Worm (Caenorhabditis elegans): ENCODE results near the gene Y41G9A.10.

The Y41G9A.10 gene

DNA sequence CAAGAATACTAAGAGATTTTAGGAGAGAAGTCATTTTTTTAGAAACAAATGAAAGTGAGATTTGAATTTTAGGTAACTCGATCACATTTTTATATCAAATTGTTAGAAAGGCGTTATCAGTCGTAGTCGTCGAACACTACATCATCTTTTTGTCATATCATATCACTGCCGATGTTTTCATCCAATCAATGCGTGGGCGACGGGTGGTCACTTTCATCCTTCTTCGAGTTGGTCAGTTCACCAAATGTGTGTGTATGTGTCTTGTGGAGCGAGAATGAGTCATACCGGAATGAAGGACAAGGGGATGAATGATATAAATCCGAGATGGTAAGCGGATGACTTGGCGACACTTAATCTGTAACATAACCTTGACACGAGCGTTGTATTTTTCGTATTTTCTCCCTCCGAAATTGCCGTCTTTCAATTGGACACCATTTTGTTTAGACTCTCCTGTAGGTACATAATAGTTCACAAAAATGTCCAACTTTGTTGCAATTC is at the start of gene Y41G9A.10, which contains the start of gene Y41G9A.5:
Gene Y41G9A.10, minus strand, starts transcription at position 51 of the 498 bp plus-strand sequence.
Gene Y41G9A.5, plus strand, starts transcription at position 160 of the 498 bp plus-strand sequence.
- peak; percentile 30 for TF ChIP-seq nhr-28 (tag; optimal IDR thresholded peaks at IDR 0.05)
- TF ChIP-seq aha-1 (tag), result peak; percentile 93
- TF ChIP-seq hlh-30 (tag; optimal IDR thresholded peaks at IDR 0.05; ENCODE audit: insufficient read depth), result peak; percentile 48
- TF ChIP-seq nhr-102 (tag; optimal IDR thresholded peaks at IDR 0.05), result no peak
- no peak for TF ChIP-seq ztf-7 (tag; optimal IDR thresholded peaks at IDR 0.05)
- TF ChIP-seq unc-62 (GFP tag; optimal IDR thresholded peaks at IDR 0.05 in 1 of 2), result peak in 1 of 2 experiments; percentile 62
- no peak for TF ChIP-seq unc-62 (tag; optimal IDR thresholded peaks at IDR 0.05)
- peak; percentile 41 for TF ChIP-seq mxl-3 (GFP tag; optimal IDR thresholded peaks at IDR 0.05)

DNA sequence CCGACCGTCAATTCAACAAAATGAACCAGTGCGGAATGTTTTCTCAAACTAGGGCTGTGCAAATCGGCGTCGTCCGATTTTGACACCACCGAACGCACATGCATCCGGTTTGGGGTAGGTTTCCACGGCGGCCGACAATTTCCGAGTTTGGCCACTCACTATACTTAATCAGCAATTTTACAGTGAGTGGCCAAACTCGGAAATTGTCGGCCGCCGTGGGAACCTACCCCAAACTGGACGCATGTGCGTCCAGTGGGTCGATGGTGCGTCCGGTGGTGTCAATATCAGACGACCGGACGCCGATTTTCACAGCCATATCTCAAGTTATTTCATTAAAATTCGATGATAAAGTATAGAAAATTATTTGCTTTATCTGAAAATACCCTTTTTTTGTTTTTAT is 43.8 kb upstream of the Y41G9A.10 start:
- TF ChIP-seq dpl-1 (GFP tag; optimal IDR thresholded peaks at IDR 0.05) (no peak), skn-1 (tag; optimal IDR thresholded peaks at IDR 0.05) (no peak), mep-1 (tag; optimal IDR thresholded peaks at IDR 0.05) (no peak), Y75B8A.6 (GFP tag; IDR thresholded peaks at IDR 0.05) (no peak), lin-1 (GFP tag; IDR thresholded peaks at IDR 0.05) (no peak), lin-39 (tag; optimal IDR thresholded peaks at IDR 0.05) (no peak), egl-43 (GFP tag; IDR thresholded peaks at IDR 0.05) (no peak), ZK337.2 (GFP tag; IDR thresholded peaks at IDR 0.05) (no peak), Y5F2A.4 (GFP tag; optimal IDR thresholded peaks at IDR 0.05) (no peak), dmd-6 (GFP tag; IDR thresholded peaks at IDR 0.05) (no peak), zip-11 (GFP tag; IDR thresholded peaks at IDR 0.05) (no peak), fos-1 (tag; optimal IDR thresholded peaks at IDR 0.05) (no peak), ceh-32 (tag; optimal IDR thresholded peaks at IDR 0.05; ENCODE audit: poor library complexity) (no peak), tag-97 (GFP tag; IDR thresholded peaks at IDR 0.05) (no peak), lin-13 (GFP tag; optimal IDR thresholded peaks at IDR 0.05) (no peak), ama-1 (optimal IDR thresholded peaks at IDR 0.05) (no peak), F44E2.7 (GFP tag; IDR thresholded peaks at IDR 0.05) (no peak)

DNA sequence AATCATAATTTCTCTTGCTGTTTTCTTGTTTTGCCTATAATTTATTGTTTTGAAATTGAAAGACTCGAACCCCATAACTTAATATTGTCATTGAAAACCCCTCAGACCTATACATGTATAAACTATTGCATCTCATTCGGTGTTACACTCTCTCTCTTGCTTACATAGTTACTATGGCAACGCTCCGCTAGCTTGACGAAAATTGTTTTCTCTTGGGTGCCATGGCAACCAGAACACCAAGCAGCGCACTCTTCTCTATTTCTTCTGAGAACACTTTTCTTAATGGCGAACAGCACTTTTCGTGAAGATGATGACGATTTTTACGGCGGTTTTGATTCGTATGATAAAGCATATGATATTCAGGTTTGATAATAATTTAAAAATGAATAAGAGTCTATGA is 37.6 kb upstream of the Y41G9A.10 start, which contains the start of gene osm-5:
Gene osm-5, plus strand, starts transcription at position 268 of the 400 bp plus-strand sequence.
- TF ChIP-seq set-16 (GFP tag; IDR thresholded peaks at IDR 0.05), result no peak
- TF ChIP-seq hlh-11 (tag; optimal IDR thresholded peaks at IDR 0.05), result no peak
- no peak for TF ChIP-seq lim-7 (GFP tag; IDR thresholded peaks at IDR 0.05)
- TF ChIP-seq Y5F2A.4 (GFP tag; optimal IDR thresholded peaks at IDR 0.05), result no peak
- TF ChIP-seq lin-39 (tag; optimal IDR thresholded peaks at IDR 0.05), result no peak
- no peak for TF ChIP-seq lsy-2 (tag; optimal IDR thresholded peaks at IDR 0.05)
- TF ChIP-seq ceh-20 (GFP tag; IDR thresholded peaks at IDR 0.05), result no peak
- TF ChIP-seq saeg-2 (GFP tag; IDR thresholded peaks at IDR 0.05), result no peak
- TF ChIP-seq nhr-111 (GFP tag; optimal IDR thresholded peaks at IDR 0.05), result no peak
- no peak for TF ChIP-seq jun-1 (tag; optimal IDR thresholded peaks at IDR 0.05)
- no peak for TF ChIP-seq rbr-2 (tag; optimal IDR thresholded peaks at IDR 0.05)
- no peak for TF ChIP-seq dmd-8 (GFP tag; IDR thresholded peaks at IDR 0.05)
- TF ChIP-seq ceh-62 (tag; optimal IDR thresholded peaks at IDR 0.05), result no peak

DNA sequence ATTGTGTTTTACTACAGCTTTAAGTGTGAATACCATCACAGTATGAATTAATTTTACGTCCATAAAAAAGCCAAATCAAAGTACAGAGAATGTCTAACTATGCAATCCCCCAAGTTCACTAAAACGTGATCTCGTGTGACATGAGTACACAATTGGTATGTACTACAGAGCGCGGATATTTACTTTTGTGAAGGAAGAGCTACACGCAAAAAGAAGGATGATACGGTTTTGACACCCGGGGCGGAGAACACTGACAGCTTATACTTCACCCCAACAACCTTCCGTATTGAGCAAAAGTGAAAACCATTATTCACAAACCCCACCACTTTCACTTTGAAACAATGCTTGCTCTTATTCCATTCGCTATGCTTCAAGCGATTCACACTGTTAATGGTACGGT is 35.4 kb upstream of the Y41G9A.10 start, which contains the start of gene nspg-5:
Gene nspg-5, plus strand, starts transcription at position 301 of the 400 bp plus-strand sequence.
- TF ChIP-seq aha-1 (tag) (peak; percentile 57), unc-130 (GFP tag; optimal IDR thresholded peaks at IDR 0.05) (no peak)

Data from whole organism, L4 larva.